Fruit fly (Drosophila melanogaster): ENCODE data around the gene CG4375.

Gene CG4375

DNA sequence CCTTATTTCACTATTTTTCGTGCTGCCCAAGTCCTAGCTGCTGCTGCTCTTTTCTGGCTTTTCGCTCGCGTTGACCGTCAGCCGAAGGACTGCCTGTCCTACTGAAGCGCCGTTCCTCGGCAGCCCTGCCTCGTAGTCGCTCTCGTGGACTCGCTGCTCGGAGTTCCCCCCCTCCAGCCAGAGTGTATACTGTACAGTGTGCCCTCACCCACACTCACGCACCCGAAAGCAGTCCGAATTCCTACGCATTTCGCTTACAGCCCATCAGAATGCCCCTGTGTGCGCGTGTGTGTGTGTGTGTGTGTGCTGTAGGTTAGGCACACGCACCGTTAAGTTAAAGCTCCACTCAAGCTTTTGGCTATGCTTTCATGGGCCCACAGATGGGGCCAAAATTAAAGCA lies 21.3 kb upstream of the CG4375 start, which contains the start of gene IA-2:
Gene IA-2 (minus strand): TSS at position 89 of the 400 bp plus-strand sequence.
- TF ChIP-seq toe (GFP tag; optimal IDR thresholded peaks at IDR 0.05) (no peak), CG12768 (GFP tag; optimal IDR thresholded peaks at IDR 0.05) (no peak)

DNA sequence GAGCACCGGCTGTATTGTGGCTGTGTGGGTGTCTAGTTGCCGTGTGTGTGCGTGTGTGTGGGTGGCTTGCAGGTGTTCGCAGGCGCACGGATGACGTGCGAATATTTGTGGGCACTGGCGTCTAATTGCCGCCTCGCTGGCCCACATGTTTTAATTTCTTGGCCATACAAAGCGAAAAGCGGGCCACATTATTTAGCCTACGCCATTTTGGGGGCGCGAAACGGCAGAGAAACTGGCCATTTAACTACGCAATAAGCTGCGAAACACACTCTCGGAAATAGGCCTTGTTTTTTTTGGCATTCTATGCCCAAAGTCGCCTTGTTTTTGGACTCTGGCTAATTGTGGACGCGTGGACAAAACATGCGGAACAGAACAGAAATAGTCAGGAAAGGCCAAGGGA lies 20.5 kb upstream of the CG4375 start:
- TF ChIP-seq pad (GFP tag; optimal IDR thresholded peaks at IDR 0.05) (no peak), bab1 (GFP tag; optimal IDR thresholded peaks at IDR 0.05) (no peak), CG7101 (tag; optimal IDR thresholded peaks at IDR 0.05) (no peak), Hr96 (GFP tag; optimal IDR thresholded peaks at IDR 0.05) (no peak)

DNA sequence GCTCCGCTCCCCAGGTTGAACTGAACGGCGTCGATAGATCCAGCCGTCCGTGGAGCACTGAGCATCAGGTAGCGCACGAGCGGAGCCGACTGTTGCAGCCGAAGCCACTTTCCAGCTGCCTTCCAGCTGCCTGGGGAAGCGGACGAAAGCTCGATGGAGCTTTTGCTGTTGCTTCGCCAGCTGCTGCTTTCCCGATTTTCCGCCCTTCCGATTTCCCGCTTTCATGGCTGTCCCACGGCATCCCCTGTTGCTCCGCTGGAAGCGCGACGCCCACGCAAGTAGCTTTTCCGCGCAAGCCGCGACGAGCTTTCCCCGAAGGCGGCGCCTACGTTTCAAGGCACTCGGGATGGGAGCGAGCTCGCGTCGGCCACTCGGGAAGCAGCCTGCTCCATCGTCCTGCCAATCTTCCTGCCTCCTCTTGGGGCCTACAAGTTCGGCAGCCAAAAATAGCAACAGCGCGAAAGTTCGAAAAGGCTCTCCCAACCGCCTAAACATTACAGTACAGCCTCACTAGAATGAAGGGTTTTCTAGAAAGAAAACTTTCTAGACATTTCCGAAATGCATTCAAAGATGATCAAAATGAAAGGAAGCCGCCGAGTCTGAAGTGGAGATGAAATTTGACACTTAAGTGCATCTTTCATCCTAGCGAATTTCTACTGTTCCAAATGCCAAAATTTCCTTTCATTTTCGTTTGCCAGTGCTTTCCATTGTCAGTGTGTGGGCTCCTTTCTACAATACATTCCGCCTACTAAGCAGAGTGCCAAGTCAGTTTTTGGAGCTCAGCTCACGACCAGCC lies 16.7 kb upstream of the CG4375 start:
- no peak for TF ChIP-seq CG1620 (GFP tag; optimal IDR thresholded peaks at IDR 0.05)
- peak; percentile 10 for TF ChIP-seq Hr96 (GFP tag; optimal IDR thresholded peaks at IDR 0.05)
- TF ChIP-seq CG11617 (GFP tag; optimal IDR thresholded peaks at IDR 0.05) = no peak
- TF ChIP-seq Mnt (GFP tag; optimal IDR thresholded peaks at IDR 0.05) = no peak
- TF ChIP-seq CG7045 (GFP tag; optimal IDR thresholded peaks at IDR 0.05) = peak; percentile 36
- TF ChIP-seq Clk (GFP tag; optimal IDR thresholded peaks at IDR 0.05) = no peak
- TF ChIP-seq CG7101 (tag; optimal IDR thresholded peaks at IDR 0.05) = peak; percentile 2
- no peak for TF ChIP-seq kay (GFP tag; ENCODE audit: borderline replicate concordance)
- TF ChIP-seq Crg-1 (GFP tag; optimal IDR thresholded peaks at IDR 0.05) = no peak
- TF ChIP-seq CG33017 (tag; optimal IDR thresholded peaks at IDR 0.05) = no peak
- TF ChIP-seq cnc (optimal IDR thresholded peaks at IDR 0.05) = no peak
- no peak for TF ChIP-seq CG14711 (tag; optimal IDR thresholded peaks at IDR 0.05)
- no peak for TF ChIP-seq tj (GFP tag; optimal IDR thresholded peaks at IDR 0.05)
- peak; percentile 4 for TF ChIP-seq toe (GFP tag; optimal IDR thresholded peaks at IDR 0.05)
- no peak for TF ChIP-seq ovo (GFP tag; optimal IDR thresholded peaks at IDR 0.05)
- TF ChIP-seq CG12768 (GFP tag; optimal IDR thresholded peaks at IDR 0.05) = peak; percentile 49
- no peak for TF ChIP-seq cic (GFP tag; optimal IDR thresholded peaks at IDR 0.05)
- TF ChIP-seq bab1 (GFP tag; optimal IDR thresholded peaks at IDR 0.05) = no peak
- peak; percentile 32 for TF ChIP-seq CG5204 (GFP tag; optimal IDR thresholded peaks at IDR 0.05)
- TF ChIP-seq pad (GFP tag; optimal IDR thresholded peaks at IDR 0.05) = peak; percentile 91

DNA sequence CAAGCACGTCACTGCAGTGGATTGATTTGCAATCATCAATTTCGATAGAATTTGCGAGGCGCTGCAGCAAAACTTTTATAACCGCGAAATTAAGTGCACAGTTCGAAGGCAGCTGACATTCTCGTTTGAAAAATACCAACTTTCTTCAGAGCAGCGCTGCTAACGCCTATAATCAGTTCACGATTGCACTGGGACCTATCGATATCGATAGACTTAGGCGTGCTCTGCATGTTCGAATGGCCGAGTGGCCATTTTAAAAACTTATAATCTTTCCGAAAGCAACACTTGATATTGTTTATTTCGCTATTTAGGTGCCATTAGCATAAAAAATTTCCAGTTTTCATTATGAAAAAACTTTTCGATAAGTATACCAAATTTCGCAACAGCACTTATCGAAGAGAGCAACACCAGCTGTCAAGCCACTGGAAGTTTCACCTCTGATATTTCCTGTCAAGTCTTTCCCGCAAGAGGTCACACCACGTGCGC lies 10.2 kb upstream of the CG4375 start, which contains the start of gene gNacalpha:
Gene gNacalpha (plus strand): TSS at position 436 of the 486 bp plus-strand sequence.
- TF ChIP-seq CG11617 (GFP tag; optimal IDR thresholded peaks at IDR 0.05) (no peak), CG5204 (GFP tag; optimal IDR thresholded peaks at IDR 0.05) (no peak), pad (GFP tag; optimal IDR thresholded peaks at IDR 0.05) (no peak), toe (GFP tag; optimal IDR thresholded peaks at IDR 0.05) (no peak), CG14711 (tag; optimal IDR thresholded peaks at IDR 0.05) (no peak), ovo (GFP tag; optimal IDR thresholded peaks at IDR 0.05) (no peak), cic (GFP tag; optimal IDR thresholded peaks at IDR 0.05) (no peak), bab1 (GFP tag; optimal IDR thresholded peaks at IDR 0.05) (no peak), CG12768 (GFP tag; optimal IDR thresholded peaks at IDR 0.05) (no peak), CG7101 (tag; optimal IDR thresholded peaks at IDR 0.05) (no peak), CG1620 (GFP tag; optimal IDR thresholded peaks at IDR 0.05) (no peak), kay (GFP tag; ENCODE audit: borderline replicate concordance) (no peak), Crg-1 (GFP tag; optimal IDR thresholded peaks at IDR 0.05) (no peak), tj (GFP tag; optimal IDR thresholded peaks at IDR 0.05) (no peak), Mnt (GFP tag; optimal IDR thresholded peaks at IDR 0.05) (no peak), CG7045 (GFP tag; optimal IDR thresholded peaks at IDR 0.05) (no peak), Hr96 (GFP tag; optimal IDR thresholded peaks at IDR 0.05) (no peak)

DNA sequence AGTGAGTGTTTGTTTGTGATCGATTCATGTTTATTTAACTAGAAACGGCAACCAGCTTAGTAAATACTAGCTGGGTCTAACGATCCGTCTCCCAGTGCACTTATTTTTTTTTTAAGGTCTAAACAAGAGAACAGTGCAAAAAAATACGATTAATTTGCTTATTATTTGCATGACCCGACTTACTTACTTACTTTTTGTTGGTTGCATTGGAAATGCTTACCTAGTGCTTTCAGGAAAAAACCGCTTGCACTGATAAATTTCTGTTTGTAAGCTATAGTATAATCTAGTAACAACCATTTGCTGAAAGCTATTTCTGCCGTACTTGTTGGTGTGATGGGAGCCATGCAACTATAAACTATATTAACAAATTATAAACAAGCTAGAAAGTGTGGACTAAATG lies 17.8 kb downstream of the CG4375 start:
- TF ChIP-seq cnc (optimal IDR thresholded peaks at IDR 0.05) = no peak
- TF ChIP-seq tj (GFP tag; optimal IDR thresholded peaks at IDR 0.05) = peak; percentile 90

DNA sequence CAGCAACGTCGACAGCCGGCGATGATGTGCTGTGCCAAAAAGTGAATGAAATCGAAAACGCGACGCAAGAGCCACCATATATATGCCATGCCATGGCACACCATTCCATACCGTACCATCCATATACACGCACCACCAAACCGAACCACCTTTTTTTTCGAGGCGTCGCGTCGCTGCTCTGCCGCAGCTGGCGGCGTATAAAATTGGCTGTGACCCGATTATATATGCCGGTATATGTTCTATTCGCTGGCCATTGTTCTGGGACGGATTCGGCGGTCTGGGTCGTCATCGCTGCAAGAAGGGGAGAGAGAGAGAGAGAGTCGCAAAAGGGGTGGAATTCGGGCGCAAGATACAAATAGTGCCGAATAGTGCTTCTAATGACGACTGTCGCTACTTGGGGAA lies 18.9 kb downstream of the CG4375 start:
- TF ChIP-seq CG7101 (tag; optimal IDR thresholded peaks at IDR 0.05) (no peak), CG1620 (GFP tag; optimal IDR thresholded peaks at IDR 0.05) (no peak), CG11617 (GFP tag; optimal IDR thresholded peaks at IDR 0.05) (no peak), Crg-1 (GFP tag; optimal IDR thresholded peaks at IDR 0.05) (no peak), pad (GFP tag; optimal IDR thresholded peaks at IDR 0.05) (no peak), CG7045 (GFP tag; optimal IDR thresholded peaks at IDR 0.05) (no peak), Mnt (GFP tag; optimal IDR thresholded peaks at IDR 0.05) (no peak)

DNA sequence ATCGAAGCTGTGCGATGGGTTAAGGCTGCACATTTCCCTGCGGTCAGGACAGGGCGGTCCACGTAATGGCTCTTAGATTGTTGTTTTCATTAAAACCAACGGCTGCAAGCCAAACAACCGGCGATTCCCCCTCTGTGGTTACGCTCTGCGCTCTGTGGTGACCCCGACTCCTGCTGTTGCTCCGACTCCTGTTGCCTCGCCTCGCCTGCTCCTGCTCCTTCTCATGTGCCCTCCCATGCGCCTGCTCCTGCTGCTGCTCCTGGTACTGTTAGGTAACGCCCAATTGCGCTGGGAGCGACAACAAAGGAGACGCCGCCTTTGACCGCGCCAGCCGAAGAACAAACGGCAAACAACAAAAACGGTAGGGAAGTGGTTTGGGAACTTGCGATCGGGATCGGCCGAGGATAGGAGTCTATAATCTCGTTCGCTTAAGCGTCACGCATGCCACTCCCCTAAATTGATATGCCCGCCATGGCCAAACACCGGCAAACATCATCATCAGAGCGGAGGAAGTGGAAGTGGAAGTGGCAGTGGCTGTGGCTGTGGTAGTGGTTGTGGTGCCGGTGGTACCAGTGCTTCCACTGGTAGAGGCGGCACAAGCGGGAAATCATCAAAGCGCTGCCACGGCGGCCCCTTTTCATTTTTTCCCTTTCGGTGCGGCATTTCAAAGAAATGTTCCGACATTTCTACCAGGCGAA lies 19.4 kb downstream of the CG4375 start:
- TF ChIP-seq cic (GFP tag; optimal IDR thresholded peaks at IDR 0.05) (no peak), CG1620 (GFP tag; optimal IDR thresholded peaks at IDR 0.05) (no peak), CG11617 (GFP tag; optimal IDR thresholded peaks at IDR 0.05) (no peak), toe (GFP tag; optimal IDR thresholded peaks at IDR 0.05) (no peak), CG33017 (tag; optimal IDR thresholded peaks at IDR 0.05) (no peak), Crg-1 (GFP tag; optimal IDR thresholded peaks at IDR 0.05) (no peak), CG14711 (tag; optimal IDR thresholded peaks at IDR 0.05) (no peak), CG7045 (GFP tag; optimal IDR thresholded peaks at IDR 0.05) (no peak), CG5204 (GFP tag; optimal IDR thresholded peaks at IDR 0.05) (no peak)

Measured in whole organism, adult.